Worm (Caenorhabditis elegans): ENCODE data around the gene R02D5.6.

R02D5.6 gene

ce11 chrV:14518010-14518409 lies at the start of gene R02D5.6:
TSS of gene R02D5.6 (minus strand) at chrV:14518110.
- TF ChIP-seq cnd-1 (tag; optimal IDR thresholded peaks at IDR 0.05) (no peak), bed-3 (GFP tag; optimal IDR thresholded peaks at IDR 0.05) (no peak), nhr-12 (tag; optimal IDR thresholded peaks at IDR 0.05) (no peak), blmp-1 (tag; optimal IDR thresholded peaks at IDR 0.05) (no peak), lsy-2 (tag; optimal IDR thresholded peaks at IDR 0.05) (no peak), nhr-28 (tag; optimal IDR thresholded peaks at IDR 0.05) (no peak), tbx-8 (GFP tag; optimal IDR thresholded peaks at IDR 0.05) (no peak), nhr-76 (tag; optimal IDR thresholded peaks at IDR 0.05) (no peak), M03D4.4 (tag; optimal IDR thresholded peaks at IDR 0.05) (no peak), unc-62 (GFP tag; optimal IDR thresholded peaks at IDR 0.05) (no peak), zip-8 (tag; optimal IDR thresholded peaks at IDR 0.05) (no peak), ceh-43 (GFP tag; optimal IDR thresholded peaks at IDR 0.05) (no peak), sem-2 (GFP tag; optimal IDR thresholded peaks at IDR 0.05) (no peak), unc-120 (tag; optimal IDR thresholded peaks at IDR 0.05; ENCODE audit: poor library complexity, severe bottlenecking) (no peak), lin-13 (tag; optimal IDR thresholded peaks at IDR 0.05) (no peak), sptf-1 (tag; optimal IDR thresholded peaks at IDR 0.05) (no peak), mls-2 (tag; optimal IDR thresholded peaks at IDR 0.05) (no peak), mep-1 (tag; optimal IDR thresholded peaks at IDR 0.05) (no peak), ceh-83 (GFP tag; optimal IDR thresholded peaks at IDR 0.05) (no peak)

ce11 chrV:14562589-14562988 lies 44.7 kb upstream of the R02D5.6 start, which contains the start of gene C53A5.11:
TSS of gene C53A5.11 (plus strand) at chrV:14562889.
- TF ChIP-seq ces-1 (GFP tag; optimal IDR thresholded peaks at IDR 0.05) (no peak), snpc-4 (tag; optimal IDR thresholded peaks at IDR 0.05) (no peak), sptf-1 (tag; optimal IDR thresholded peaks at IDR 0.05) (no peak), unc-62 (GFP tag; optimal IDR thresholded peaks at IDR 0.05) (no peak), drap-1 (GFP tag; optimal IDR thresholded peaks at IDR 0.05) (no peak), nhr-237 (tag; optimal IDR thresholded peaks at IDR 0.05) (no peak), blmp-1 (tag; optimal IDR thresholded peaks at IDR 0.05) (no peak)

- no peak for TF ChIP-seq sem-2 (GFP tag; optimal IDR thresholded peaks at IDR 0.05)
- no peak for TF ChIP-seq lin-13 (tag; optimal IDR thresholded peaks at IDR 0.05)
- no peak for TF ChIP-seq nhr-2 (tag; optimal IDR thresholded peaks at IDR 0.05)
- TF ChIP-seq ceh-39 (tag; optimal IDR thresholded peaks at IDR 0.05) = no peak
- TF ChIP-seq pha-4 (tag; optimal IDR thresholded peaks at IDR 0.05) = no peak
These were observed 41.4 kb upstream of the R02D5.6 start, which contains the start of gene srt-32 for ce11 chrV:14559312-14559711. TSS of gene srt-32 (plus strand) at chrV:14559612.

- no peak for TF ChIP-seq cnd-1 (tag; optimal IDR thresholded peaks at IDR 0.05)
- TF ChIP-seq nhr-237 (tag; optimal IDR thresholded peaks at IDR 0.05) = no peak
- TF ChIP-seq tbx-8 (GFP tag; optimal IDR thresholded peaks at IDR 0.05) = no peak
- no peak for TF ChIP-seq unc-39 (tag; optimal IDR thresholded peaks at IDR 0.05)
- no peak for TF ChIP-seq ham-2 (GFP tag; optimal IDR thresholded peaks at IDR 0.05)
- TF ChIP-seq nhr-12 (tag; optimal IDR thresholded peaks at IDR 0.05) = no peak
- no peak for TF ChIP-seq sptf-1 (tag; optimal IDR thresholded peaks at IDR 0.05)
- no peak for TF ChIP-seq drap-1 (GFP tag; optimal IDR thresholded peaks at IDR 0.05)
- no peak for TF ChIP-seq ztf-11 (tag; optimal IDR thresholded peaks at IDR 0.05)
- no peak for TF ChIP-seq elt-1 (tag; optimal IDR thresholded peaks at IDR 0.05; ENCODE audit: borderline replicate concordance, insufficient read depth)
- TF ChIP-seq bed-3 (GFP tag; optimal IDR thresholded peaks at IDR 0.05) = no peak
- TF ChIP-seq sem-2 (GFP tag; optimal IDR thresholded peaks at IDR 0.05) = no peak
- TF ChIP-seq nhr-2 (tag; optimal IDR thresholded peaks at IDR 0.05) = no peak
- no peak for TF ChIP-seq ces-1 (GFP tag; optimal IDR thresholded peaks at IDR 0.05)
- no peak for TF ChIP-seq snpc-4 (tag; optimal IDR thresholded peaks at IDR 0.05)
These were observed 40.8 kb upstream of the R02D5.6 start, which contains the start of gene C53A5.9 for ce11 chrV:14558757-14559156. TSS of gene C53A5.9 (minus strand) at chrV:14558857.

- TF ChIP-seq ztf-11 (tag; optimal IDR thresholded peaks at IDR 0.05) (no peak), ceh-83 (GFP tag; optimal IDR thresholded peaks at IDR 0.05) (no peak), sem-2 (GFP tag; optimal IDR thresholded peaks at IDR 0.05) (no peak), elt-3 (tag; optimal IDR thresholded peaks at IDR 0.05) (no peak), nhr-2 (tag; optimal IDR thresholded peaks at IDR 0.05) (no peak), unc-39 (tag; optimal IDR thresholded peaks at IDR 0.05) (no peak), mab-5 (tag; optimal IDR thresholded peaks at IDR 0.05) (no peak), bed-3 (GFP tag; optimal IDR thresholded peaks at IDR 0.05) (no peak), nhr-12 (tag; optimal IDR thresholded peaks at IDR 0.05) (no peak), lin-32 (GFP tag; optimal IDR thresholded peaks at IDR 0.05) (no peak), blmp-1 (tag; optimal IDR thresholded peaks at IDR 0.05) (no peak), drap-1 (GFP tag; optimal IDR thresholded peaks at IDR 0.05) (no peak), elt-1 (tag; optimal IDR thresholded peaks at IDR 0.05; ENCODE audit: borderline replicate concordance, insufficient read depth) (no peak), ceh-43 (GFP tag; optimal IDR thresholded peaks at IDR 0.05) (no peak), nhr-76 (tag; optimal IDR thresholded peaks at IDR 0.05) (no peak), lsy-2 (tag; optimal IDR thresholded peaks at IDR 0.05) (no peak), ceh-39 (tag; optimal IDR thresholded peaks at IDR 0.05) (no peak), snpc-4 (tag; optimal IDR thresholded peaks at IDR 0.05) (no peak), hlh-1 (tag; optimal IDR thresholded peaks at IDR 0.05) (no peak), ham-2 (GFP tag; optimal IDR thresholded peaks at IDR 0.05) (no peak)
These were observed 38.3 kb upstream of the R02D5.6 start, which contains the start of gene srg-47 for ce11 chrV:14556187-14556586. TSS of gene srg-47 (minus strand) at chrV:14556287.
